Fruit fly (Drosophila melanogaster): ENCODE data around the gene BigH1.
A peak's percentile ranks its signal among the peaks of the same experiment; 100 is the strongest.

The BigH1 gene

DNA sequence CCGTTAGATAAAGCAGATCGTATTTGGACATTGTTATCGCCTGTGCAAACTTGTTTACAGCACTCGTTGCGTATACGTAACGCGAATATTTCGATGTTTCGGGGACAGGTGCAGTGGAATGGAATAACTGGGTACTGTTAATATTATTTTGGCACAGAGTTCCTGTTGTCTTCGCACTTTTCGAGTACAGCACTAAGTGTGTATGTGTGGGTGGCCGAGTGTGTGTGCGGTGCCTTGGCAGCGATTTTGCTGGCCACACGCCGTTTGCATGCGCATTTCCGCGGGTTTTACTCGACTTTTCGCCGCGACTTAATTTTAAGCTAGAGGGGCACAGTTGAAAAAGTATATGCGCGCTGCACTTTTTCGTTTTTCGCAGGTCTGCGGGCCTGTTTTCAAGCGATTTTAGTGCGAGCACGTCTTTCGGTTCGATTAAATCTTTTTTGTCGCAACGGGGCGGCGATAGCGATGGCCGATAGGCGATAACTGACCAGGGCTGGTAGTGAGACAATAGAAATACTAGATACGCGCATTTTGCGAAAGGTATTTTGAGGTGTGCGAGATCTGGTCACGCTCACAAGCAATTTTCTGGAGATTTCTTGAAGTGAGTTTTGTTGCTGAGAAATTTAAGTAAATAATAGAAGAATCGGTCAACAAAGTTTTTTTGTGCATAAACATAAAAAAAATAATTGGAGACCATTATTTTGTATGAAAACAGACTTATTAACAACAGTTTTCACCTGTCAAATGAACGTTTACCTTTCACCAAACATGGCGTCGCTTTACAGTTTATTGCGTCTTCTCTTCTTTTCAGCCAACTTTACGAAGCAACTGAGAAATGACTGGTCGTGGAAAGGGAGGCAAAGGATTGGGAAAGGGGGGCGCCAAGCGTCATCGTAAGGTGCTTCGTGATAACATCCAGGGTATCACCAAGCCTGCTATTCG lies 37.8 kb upstream of the BigH1 start, which contains the start of the genes put and His4r (continued):
- TF ChIP-seq Dp (GFP tag; optimal IDR thresholded peaks at IDR 0.05): peak; percentile 34
- no peak for TF ChIP-seq cato (GFP tag; optimal IDR thresholded peaks at IDR 0.05; ENCODE audit: borderline replicate concordance)
- no peak for TF ChIP-seq CG1233 (GFP tag; optimal IDR thresholded peaks at IDR 0.05)
- peak; percentile 50; the same call in 1 of the 2 replicates for TF ChIP-seq unc-4 (GFP tag; IDR thresholded peaks at IDR 0.05; ENCODE audit: partially characterized antibody)
- TF ChIP-seq tin (GFP tag; optimal IDR thresholded peaks at IDR 0.05): peak; percentile 9
- TF ChIP-seq oc (tag; optimal IDR thresholded peaks at IDR 0.05): no peak
- peak; percentile 46 for TF ChIP-seq CG15479 (GFP tag; optimal IDR thresholded peaks at IDR 0.05)
- TF ChIP-seq Stat92E (GFP tag; optimal IDR thresholded peaks at IDR 0.05): peak in 1 of 3 experiments; percentile 57
- TF ChIP-seq phol (tag; optimal IDR thresholded peaks at IDR 0.05): peak; percentile 91
- peak; percentile 14 for TF ChIP-seq grau (tag; optimal IDR thresholded peaks at IDR 0.05)
- no peak for TF ChIP-seq CG12155 (GFP tag; optimal IDR thresholded peaks at IDR 0.05)
- peak; percentile 7 for TF ChIP-seq ewg (GFP tag; optimal IDR thresholded peaks at IDR 0.05)
- TF ChIP-seq bsh (GFP tag; optimal IDR thresholded peaks at IDR 0.05): peak in 1 of 2 experiments; percentile 11
- TF ChIP-seq bcd (GFP tag; optimal IDR thresholded peaks at IDR 0.05): no peak
- peak; percentile 57 for TF ChIP-seq Jarid2 (GFP tag; optimal IDR thresholded peaks at IDR 0.05)
- TF ChIP-seq mam (GFP tag; optimal IDR thresholded peaks at IDR 0.05): peak; percentile 24
- no peak for TF ChIP-seq crc (GFP tag; optimal IDR thresholded peaks at IDR 0.05)
- no peak for TF ChIP-seq CG2678 (tag; optimal IDR thresholded peaks at IDR 0.05)
- peak; percentile 12 for TF ChIP-seq Bteb2 (GFP tag; optimal IDR thresholded peaks at IDR 0.05)
- peak; percentile 30 for TF ChIP-seq Nf-YC (tag; optimal IDR thresholded peaks at IDR 0.05)
- no peak for TF ChIP-seq lov (optimal IDR thresholded peaks at IDR 0.05)
- TF ChIP-seq lov (GFP tag; IDR thresholded peaks at IDR 0.05): 0 out of 3 replicates have a peak, but pooled peaks have one; percentile 50
- TF ChIP-seq CG10431 (GFP tag; optimal IDR thresholded peaks at IDR 0.05): peak; percentile 71
- TF ChIP-seq CG32532 (GFP tag; IDR thresholded peaks at IDR 0.05): peak; percentile 19; the same call in 1 of the 2 replicates
- TF ChIP-seq Mrtf (GFP tag; IDR thresholded peaks at IDR 0.05): no peak
- TF ChIP-seq CG2712 (tag; optimal IDR thresholded peaks at IDR 0.05): peak; percentile 40
- no peak for TF ChIP-seq fd64A (GFP tag; optimal IDR thresholded peaks at IDR 0.05)
- peak; percentile 27; the same call in 1 of the 3 replicates for TF ChIP-seq CG34224 (GFP tag; IDR thresholded peaks at IDR 0.05; ENCODE audit: partially characterized antibody)
- peak; percentile 44; the same call in 1 of the 2 replicates for TF ChIP-seq inv (GFP tag; IDR thresholded peaks at IDR 0.05; ENCODE audit: partially characterized antibody)
- peak; percentile 29; the same call in 1 of the 2 replicates for TF ChIP-seq CG7372 (GFP tag; IDR thresholded peaks at IDR 0.05)
- peak; percentile 81 for TF ChIP-seq CG1603 (tag; optimal IDR thresholded peaks at IDR 0.05)
- peak; percentile 45 for TF ChIP-seq CrebB (tag; optimal IDR thresholded peaks at IDR 0.05)
- TF ChIP-seq tio (GFP tag; optimal IDR thresholded peaks at IDR 0.05): no peak
- peak; percentile 3 for TF ChIP-seq sug (tag; optimal IDR thresholded peaks at IDR 0.05)
- TF ChIP-seq chinmo (GFP tag; IDR thresholded peaks at IDR 0.05; ENCODE audit: partially characterized antibody): peak; percentile 48; the same call in 1 of the 4 replicates
- TF ChIP-seq CG10543 (GFP tag; optimal IDR thresholded peaks at IDR 0.05): peak; percentile 50
- TF ChIP-seq CG9437 (GFP tag; optimal IDR thresholded peaks at IDR 0.05): peak; percentile 36
- TF ChIP-seq CG9727 (GFP tag; optimal IDR thresholded peaks at IDR 0.05): peak; percentile 2
- no peak for TF ChIP-seq Hmx (GFP tag; optimal IDR thresholded peaks at IDR 0.05)
- peak; percentile 58 for TF ChIP-seq CG11504 (tag; optimal IDR thresholded peaks at IDR 0.05)
- TF ChIP-seq CG13624 (GFP tag; optimal IDR thresholded peaks at IDR 0.05): peak; percentile 49
- TF ChIP-seq CG7963 (GFP tag; IDR thresholded peaks at IDR 0.05; ENCODE audit: partially characterized antibody): peak; percentile 58; the same call in 2 of the 3 replicates
- peak; percentile 56 for TF ChIP-seq sob (GFP tag; IDR thresholded peaks at IDR 0.05)
- TF ChIP-seq CG30020 (tag; optimal IDR thresholded peaks at IDR 0.05): peak; percentile 11
- peak; percentile 42 for TF ChIP-seq CG17802 (tag; optimal IDR thresholded peaks at IDR 0.05)
- TF ChIP-seq HLH4C (GFP tag; IDR thresholded peaks at IDR 0.05; ENCODE audit: partially characterized antibody): peak; percentile 61; the same call in 2 of the 3 replicates

All from whole organism, embryonic.